Worm (Caenorhabditis elegans): Measurements from ENCODE around the gene aass-1.
A peak's percentile ranks its signal among the peaks of the same experiment; 100 is the strongest.

The aass-1 gene

DNA sequence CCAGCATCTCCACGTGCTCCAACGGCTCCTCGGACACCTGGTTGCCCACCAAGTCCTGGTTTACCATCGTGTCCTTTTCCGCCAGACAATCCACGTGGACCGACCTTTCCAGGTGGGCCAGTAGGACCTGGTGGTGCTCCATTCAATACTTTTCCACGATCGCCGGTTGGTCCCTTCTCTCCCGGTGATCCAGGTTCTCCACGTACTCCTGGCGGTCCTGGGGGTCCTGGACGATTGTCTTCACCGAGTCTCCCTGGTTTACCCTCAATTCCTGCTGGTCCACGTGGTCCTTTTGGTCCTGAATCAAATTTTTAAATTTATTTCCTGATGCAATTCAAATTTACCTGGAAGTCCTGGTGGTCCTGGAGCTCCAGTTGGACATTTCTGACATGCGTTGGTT is 13.4 kb downstream of the aass-1 start:
- TF ChIP-seq nhr-21 (tag; optimal IDR thresholded peaks at IDR 0.05), result no peak
- no peak for TF ChIP-seq ceh-16 (tag; optimal IDR thresholded peaks at IDR 0.05)
- no peak for TF ChIP-seq crh-2 (tag; optimal IDR thresholded peaks at IDR 0.05)
- TF ChIP-seq mbf-1 (tag; optimal IDR thresholded peaks at IDR 0.05), result no peak
- no peak for TF ChIP-seq nhr-129 (tag; optimal IDR thresholded peaks at IDR 0.05)
- no peak for TF ChIP-seq blmp-1 (tag; optimal IDR thresholded peaks at IDR 0.05; ENCODE audit: insufficient read depth)
- TF ChIP-seq ceh-82 (tag; optimal IDR thresholded peaks at IDR 0.05), result no peak
- no peak for TF ChIP-seq sem-4 (tag; optimal IDR thresholded peaks at IDR 0.05)
- no peak for TF ChIP-seq mdl-1 (tag; optimal IDR thresholded peaks at IDR 0.05)
- TF ChIP-seq R02D3.7 (tag; optimal IDR thresholded peaks at IDR 0.05), result no peak
- no peak for TF ChIP-seq ztf-11 (tag; optimal IDR thresholded peaks at IDR 0.05)

DNA sequence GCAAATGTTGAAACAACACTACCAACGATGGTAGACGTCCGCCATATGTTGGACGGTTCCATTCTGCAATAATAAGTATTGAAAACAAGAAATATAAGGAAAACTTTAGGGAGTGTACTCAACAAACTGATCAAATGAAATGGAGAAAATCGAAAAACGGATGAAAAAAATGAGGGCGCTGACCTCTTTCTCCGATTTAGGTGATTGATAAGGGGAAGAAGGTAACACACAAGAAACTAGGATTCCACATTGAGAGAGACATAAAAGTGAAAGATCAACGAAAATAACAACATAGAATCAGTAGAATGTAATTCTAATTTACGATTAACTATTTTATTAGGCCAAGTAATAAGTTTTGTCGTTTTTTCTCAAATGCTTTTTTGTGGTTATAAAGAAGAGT is 14.2 kb downstream of the aass-1 start, which contains the start of gene dpy-9:
Gene dpy-9, minus strand, starts transcription at position 63 of the 400 bp plus-strand sequence.
- TF ChIP-seq blmp-1 (tag; optimal IDR thresholded peaks at IDR 0.05; ENCODE audit: insufficient read depth), result peak; percentile 18
- TF ChIP-seq nhr-21 (tag; optimal IDR thresholded peaks at IDR 0.05), result no peak

ce11 chrIV:261607-262006 is 16.7 kb downstream of the aass-1 start, which contains the start of gene pqbp-1.1:
TSS of gene pqbp-1.1 (minus strand) at chrIV:261683.
- no peak for TF ChIP-seq unc-62 (GFP tag; optimal IDR thresholded peaks at IDR 0.05)
- peak; percentile 66 for TF ChIP-seq crh-2 (tag; optimal IDR thresholded peaks at IDR 0.05)
- no peak for TF ChIP-seq egl-27 (tag; optimal IDR thresholded peaks at IDR 0.05)
- TF ChIP-seq blmp-1 (tag; optimal IDR thresholded peaks at IDR 0.05; ENCODE audit: insufficient read depth), result peak; percentile 49
- TF ChIP-seq C34F6.9 (tag; optimal IDR thresholded peaks at IDR 0.05), result peak; percentile 79
- peak; percentile 93 for TF ChIP-seq unc-55 (GFP tag; optimal IDR thresholded peaks at IDR 0.05)
- peak; percentile 37 for TF ChIP-seq sma-9 (GFP tag; optimal IDR thresholded peaks at IDR 0.05)
- TF ChIP-seq sma-9 (tag; optimal IDR thresholded peaks at IDR 0.05), result no peak
- no peak for TF ChIP-seq aly-2 (tag; optimal IDR thresholded peaks at IDR 0.05)
- TF ChIP-seq sem-4 (tag; optimal IDR thresholded peaks at IDR 0.05), result peak; percentile 17
- TF ChIP-seq F13H6.1 (tag; optimal IDR thresholded peaks at IDR 0.05), result no peak
- TF ChIP-seq sma-3 (GFP tag; optimal IDR thresholded peaks at IDR 0.05), result peak; percentile 57
- no peak for TF ChIP-seq lin-39 (tag; optimal IDR thresholded peaks at IDR 0.05)
- no peak for TF ChIP-seq skn-1 (tag; optimal IDR thresholded peaks at IDR 0.05)
- no peak for TF ChIP-seq ztf-11 (tag; optimal IDR thresholded peaks at IDR 0.05)
- TF ChIP-seq nhr-237 (tag; optimal IDR thresholded peaks at IDR 0.05), result no peak
- TF ChIP-seq mab-5 (tag; optimal IDR thresholded peaks at IDR 0.05), result peak; percentile 37
- peak; percentile 11 for TF ChIP-seq nhr-129 (tag; optimal IDR thresholded peaks at IDR 0.05)
- TF ChIP-seq ama-1 (optimal IDR thresholded peaks at IDR 0.05), result no peak
- peak; percentile 9 for TF ChIP-seq fos-1 (tag; optimal IDR thresholded peaks at IDR 0.05)
- TF ChIP-seq ztf-1 (GFP tag; conservative IDR thresholded peaks at IDR 0.05), result no peak
- TF ChIP-seq ceh-16 (tag; optimal IDR thresholded peaks at IDR 0.05), result no peak
- TF ChIP-seq lsy-2 (tag; optimal IDR thresholded peaks at IDR 0.05), result peak; percentile 31 to 77
- TF ChIP-seq nhr-25 (tag; optimal IDR thresholded peaks at IDR 0.05), result peak; percentile 69
- TF ChIP-seq ZK546.5 (tag; optimal IDR thresholded peaks at IDR 0.05), result no peak
- TF ChIP-seq mdl-1 (tag; optimal IDR thresholded peaks at IDR 0.05), result no peak
- TF ChIP-seq gmeb-1 (tag; optimal IDR thresholded peaks at IDR 0.05), result peak; percentile 95
- TF ChIP-seq mbf-1 (tag; optimal IDR thresholded peaks at IDR 0.05), result no peak
- no peak for TF ChIP-seq alr-1 (tag; optimal IDR thresholded peaks at IDR 0.05)
- no peak for TF ChIP-seq snpc-4 (tag; optimal IDR thresholded peaks at IDR 0.05)
- TF ChIP-seq nhr-21 (tag; optimal IDR thresholded peaks at IDR 0.05), result peak; percentile 67
- TF ChIP-seq peb-1 (tag; optimal IDR thresholded peaks at IDR 0.05), result no peak
- peak; percentile 66 for TF ChIP-seq lin-13 (GFP tag; optimal IDR thresholded peaks at IDR 0.05)

ce11 chrIV:262460-262859 is 17.5 kb downstream of the aass-1 start:
- TF ChIP-seq blmp-1 (tag; optimal IDR thresholded peaks at IDR 0.05; ENCODE audit: insufficient read depth), result no peak
- TF ChIP-seq nhr-237 (tag; optimal IDR thresholded peaks at IDR 0.05), result no peak
- no peak for TF ChIP-seq aly-2 (tag; optimal IDR thresholded peaks at IDR 0.05)
- no peak for TF ChIP-seq crh-2 (tag; optimal IDR thresholded peaks at IDR 0.05)
- TF ChIP-seq nhr-129 (tag; optimal IDR thresholded peaks at IDR 0.05), result no peak
- no peak for TF ChIP-seq nhr-21 (tag; optimal IDR thresholded peaks at IDR 0.05)
- TF ChIP-seq lin-39 (tag; optimal IDR thresholded peaks at IDR 0.05), result no peak
- no peak for TF ChIP-seq sma-9 (GFP tag; optimal IDR thresholded peaks at IDR 0.05)
- no peak for TF ChIP-seq sma-9 (tag; optimal IDR thresholded peaks at IDR 0.05)

All from whole organism, L2 larva.